Fruit fly (Drosophila melanogaster) whole organism, adult: Measurements from ENCODE around the gene Gat.

Experiments used
- CG11617 ChIP-seq: fragments of 200-800 bp; sonication (Bioruptor generic); optimal IDR thresholded peaks from 2 replicates; lab custom pipeline; 2017; ENCODE audit warnings: mild to moderate bottlenecking, missing biosample characterization, missing genetic modification reagents, missing genetic modification characterization
- CG12768 ChIP-seq: fragments of 200-800 bp; sonication (Bioruptor generic); optimal IDR thresholded peaks from 2 replicates; lab custom pipeline; 2017; ENCODE audit warnings: missing biosample characterization, missing genetic modification characterization, mild to moderate bottlenecking, moderate library complexity, missing genetic modification reagents
- CG7045 ChIP-seq: fragments of 200-800 bp; sonication (Bioruptor generic); optimal IDR thresholded peaks from 2 replicates; lab custom pipeline; 2017; ENCODE audit warnings: missing biosample characterization, mild to moderate bottlenecking, missing genetic modification characterization
- CG7101 ChIP-seq: fragments of 200-800 bp; sonication (Bioruptor generic); optimal IDR thresholded peaks from 2 replicates; lab custom pipeline; 2018; ENCODE audit warnings: missing biosample characterization, mild to moderate bottlenecking, missing genetic modification characterization, moderate library complexity
- Clk ChIP-seq: fragments of 200-800 bp; sonication (Bioruptor generic); optimal IDR thresholded peaks from 2 replicates; lab custom pipeline; 2017; ENCODE audit warnings: missing biosample characterization, missing genetic modification characterization
- Hr96 ChIP-seq: fragments of 200-800 bp; sonication (Bioruptor generic); optimal IDR thresholded peaks from 2 replicates; lab custom pipeline; 2016; ENCODE audit warnings: missing biosample characterization, missing genetic modification characterization
- cic ChIP-seq: fragments of 200-800 bp; sonication (Bioruptor generic); optimal IDR thresholded peaks from 2 replicates; lab custom pipeline; 2017; ENCODE audit warnings: missing biosample characterization, mild to moderate bottlenecking, missing genetic modification characterization, moderate library complexity
- cnc ChIP-seq, 2 experiments: fragments of >200 bp; optimal IDR thresholded peaks; 2 replicates each; lab custom pipeline; 2017
- kay ChIP-seq: fragments of 200-800 bp; sonication (Bioruptor generic); peaks from one replicate; lab custom pipeline; 2016; ENCODE audit warnings: missing biosample characterization, missing genetic modification characterization, borderline replicate concordance
- ovo ChIP-seq: fragments of 200-800 bp; sonication (Bioruptor generic); optimal IDR thresholded peaks from 2 replicates; lab custom pipeline; 2016; ENCODE audit warnings: missing biosample characterization, missing genetic modification characterization
- pad ChIP-seq: fragments of 200-800 bp; sonication (Bioruptor generic); optimal IDR thresholded peaks from 3 replicates; lab custom pipeline; 2017; ENCODE audit warnings: missing biosample characterization, missing genetic modification characterization, mild to moderate bottlenecking, moderate library complexity, missing genetic modification reagents
- tj ChIP-seq: fragments of 200-800 bp; sonication (Bioruptor generic); optimal IDR thresholded peaks from 3 replicates; lab custom pipeline; 2017; ENCODE audit warnings: missing biosample characterization, mild to moderate bottlenecking, missing genetic modification characterization, moderate library complexity
- toe ChIP-seq: fragments of 200-800 bp; sonication (Bioruptor generic); optimal IDR thresholded peaks from 2 replicates; lab custom pipeline; 2016; ENCODE audit warnings: missing biosample characterization, missing genetic modification characterization

dm6 chr4:588514-588913 is 41.0 kb upstream of the Gat start:
- TF ChIP-seq kay (GFP tag; lab: Kevin White, UChicago) (no peak), Hr96 (no peak), pad (GFP tag; lab: Kevin White, UChicago) (no peak), ovo (GFP tag; lab: Kevin White, UChicago) (no peak), CG11617 (GFP tag; lab: Kevin White, UChicago) (no peak), Clk (GFP tag; lab: Kevin White, UChicago) (no peak), toe (GFP tag; lab: Kevin White, UChicago) (no peak), cic (GFP tag; lab: Kevin White, UChicago) (no peak), CG7101 (tag; lab: Kevin White, UChicago) (no peak), cnc (optimal IDR thresholded peaks at IDR 0.05; lab: Kevin White, UChicago) (no peak), CG7045 (GFP tag; lab: Kevin White, UChicago) (no peak), tj (GFP tag; lab: Kevin White, UChicago) (no peak), CG12768 (GFP tag; lab: Kevin White, UChicago) (no peak)
